Worm (Caenorhabditis elegans): ENCODE measurements around the gene ribo-1.
A peak's percentile ranks its signal among the peaks of the same experiment; 100 is the strongest.

The ribo-1 gene

DNA sequence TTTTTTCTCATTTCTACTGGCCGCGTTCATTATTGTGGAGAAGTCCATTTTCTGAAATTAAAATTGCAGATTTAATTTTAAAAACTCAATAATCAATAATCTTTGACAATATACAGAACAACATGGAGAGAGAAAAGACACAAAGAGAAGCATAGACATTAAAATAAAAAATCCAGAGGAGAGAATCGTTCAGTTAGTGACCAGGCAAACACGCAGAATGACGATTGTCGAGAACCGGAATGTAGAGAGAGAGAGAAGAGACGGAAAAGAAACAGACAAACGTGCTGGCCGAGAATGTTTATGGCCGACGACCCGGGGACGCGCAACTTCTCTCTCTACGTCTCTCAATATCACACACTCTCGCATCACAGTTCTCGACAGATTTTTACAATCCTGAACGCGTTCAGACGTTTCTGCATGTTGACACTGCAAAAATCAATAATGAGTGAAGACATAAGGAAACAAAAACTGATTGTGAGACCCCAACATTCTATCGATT lies 22.8 kb upstream of the ribo-1 start, which contains the start of the genes T05A12.3 and T05A12.4 (continued):
- no peak for TF ChIP-seq cebp-1 (GFP tag; IDR thresholded peaks at IDR 0.05)
- TF ChIP-seq cebp-1 (tag; optimal IDR thresholded peaks at IDR 0.05) = no peak
- TF ChIP-seq mes-4 (tag; optimal IDR thresholded peaks at IDR 0.05) = no peak
- no peak for TF ChIP-seq ztf-18 (tag; optimal IDR thresholded peaks at IDR 0.05)
- no peak for TF ChIP-seq zim-3 (tag; optimal IDR thresholded peaks at IDR 0.05)
- TF ChIP-seq madf-8 (GFP tag; conservative IDR thresholded peaks at IDR 0.05) = peak; percentile 58
- no peak for TF ChIP-seq fkh-3 (tag; optimal IDR thresholded peaks at IDR 0.05)
- peak; percentile 71 for TF ChIP-seq unc-130 (GFP tag; optimal IDR thresholded peaks at IDR 0.05)
- 0 out of 2 replicates have a peak, but pooled peaks have one; percentile 15 for TF ChIP-seq let-526 (GFP tag; IDR thresholded peaks at IDR 0.05)
- TF ChIP-seq ets-4 (GFP tag; optimal IDR thresholded peaks at IDR 0.05) = no peak
- TF ChIP-seq xnd-1 (tag; optimal IDR thresholded peaks at IDR 0.05) = no peak
- TF ChIP-seq him-1 (tag; optimal IDR thresholded peaks at IDR 0.05) = no peak
- no peak; the same call in 1 of the 2 replicates for TF ChIP-seq egrh-3 (GFP tag; IDR thresholded peaks at IDR 0.05)
- TF ChIP-seq lin-26 (GFP tag; IDR thresholded peaks at IDR 0.05) = no peak
- TF ChIP-seq F49E8.2 (tag; optimal IDR thresholded peaks at IDR 0.05; ENCODE audit: insufficient read depth) = no peak
- TF ChIP-seq mel-28 (tag; optimal IDR thresholded peaks at IDR 0.05; ENCODE audit: borderline replicate concordance) = no peak
- TF ChIP-seq C17E4.6 (GFP tag; IDR thresholded peaks at IDR 0.05) = peak; percentile 65; the same call in 1 of the 2 replicates
- TF ChIP-seq Y53G8AR.9 (GFP tag; conservative IDR thresholded peaks at IDR 0.05) = no peak
- no peak for TF ChIP-seq attf-5 (GFP tag; optimal IDR thresholded peaks at IDR 0.05)
- TF ChIP-seq tbp1 (GFP tag; optimal IDR thresholded peaks at IDR 0.05) = no peak
- no peak for TF ChIP-seq nfyb-1 (GFP tag; IDR thresholded peaks at IDR 0.05)
- TF ChIP-seq Y95B8A.8 (GFP tag; IDR thresholded peaks at IDR 0.05) = no peak
- 0 out of 2 replicates have a peak, but pooled peaks have one; percentile 35 for TF ChIP-seq aptf-2 (GFP tag; conservative IDR thresholded peaks at IDR 0.05)
- no peak for TF ChIP-seq sptf-2 (GFP tag; optimal IDR thresholded peaks at IDR 0.05)
- peak; percentile 49; the same call in 1 of the 2 replicates for TF ChIP-seq attf-3 (GFP tag; conservative IDR thresholded peaks at IDR 0.05)
- TF ChIP-seq pha-4 (tag; optimal IDR thresholded peaks at IDR 0.05) = no peak
- TF ChIP-seq ceh-40 (GFP tag; IDR thresholded peaks at IDR 0.05) = no peak
- TF ChIP-seq T07F8.4 (tag; optimal IDR thresholded peaks at IDR 0.05) = no peak
- TF ChIP-seq nhr-120 (GFP tag; IDR thresholded peaks at IDR 0.05) = no peak
- TF ChIP-seq F57A8.1 (GFP tag; optimal IDR thresholded peaks at IDR 0.05) = no peak
- no peak for TF ChIP-seq somi-1 (GFP tag; optimal IDR thresholded peaks at IDR 0.05)
- TF ChIP-seq F55B11.4 (tag; optimal IDR thresholded peaks at IDR 0.05; ENCODE audit: borderline replicate concordance, insufficient read depth) = no peak
- no peak for TF ChIP-seq ekl-4 (GFP tag; IDR thresholded peaks at IDR 0.05)
- TF ChIP-seq let-607 (tag; optimal IDR thresholded peaks at IDR 0.05) = no peak
- TF ChIP-seq rpc-1 (optimal IDR thresholded peaks at IDR 0.05) = no peak
- TF ChIP-seq rpc-1 (tag; optimal IDR thresholded peaks at IDR 0.05) = no peak
- no peak for TF ChIP-seq repo-1 (tag; optimal IDR thresholded peaks at IDR 0.05)
- TF ChIP-seq zfh-2 (GFP tag; conservative IDR thresholded peaks at IDR 0.05) = no peak
- no peak; the same call in 1 of the 2 replicates for TF ChIP-seq ztf-28 (GFP tag; IDR thresholded peaks at IDR 0.05)
- TF ChIP-seq lag-1 (GFP tag; IDR thresholded peaks at IDR 0.05) = no peak
- no peak for TF ChIP-seq tbx-9 (tag; optimal IDR thresholded peaks at IDR 0.05; ENCODE audit: borderline replicate concordance)
- TF ChIP-seq nhr-27 (tag; optimal IDR thresholded peaks at IDR 0.05) = no peak
